Worm (Caenorhabditis elegans): ENCODE results near the gene F20A1.2.

The F20A1.2 gene

DNA sequence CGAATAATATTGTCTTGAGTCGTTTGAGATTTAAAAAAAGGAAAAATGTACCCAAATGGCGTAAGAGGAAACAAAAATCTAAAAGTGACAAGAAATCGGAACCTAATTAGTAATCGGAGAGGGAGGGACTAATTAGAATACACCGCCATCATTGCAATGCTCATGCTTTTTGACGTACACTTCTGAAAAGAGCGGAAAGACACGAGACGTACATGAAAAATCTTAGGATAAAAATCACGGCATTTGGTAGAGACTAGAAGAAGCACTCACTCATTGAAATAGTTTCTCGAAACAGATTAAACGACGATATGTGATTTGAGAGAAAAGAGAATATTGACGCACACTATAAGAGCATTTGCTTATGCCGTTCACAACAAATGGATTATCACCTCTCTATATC lies 23.1 kb upstream of the F20A1.2 start:
- TF ChIP-seq ham-2 (GFP tag; optimal IDR thresholded peaks at IDR 0.05) (no peak), elt-3 (tag; optimal IDR thresholded peaks at IDR 0.05) (no peak), zip-8 (tag; optimal IDR thresholded peaks at IDR 0.05) (no peak), nhr-2 (tag; optimal IDR thresholded peaks at IDR 0.05) (no peak), lin-32 (GFP tag; optimal IDR thresholded peaks at IDR 0.05) (no peak), bed-3 (GFP tag; optimal IDR thresholded peaks at IDR 0.05) (no peak), elt-1 (tag; optimal IDR thresholded peaks at IDR 0.05; ENCODE audit: borderline replicate concordance, insufficient read depth) (no peak), snpc-4 (tag; optimal IDR thresholded peaks at IDR 0.05) (no peak), ceh-39 (tag; optimal IDR thresholded peaks at IDR 0.05) (no peak), pha-4 (tag; optimal IDR thresholded peaks at IDR 0.05) (no peak)

DNA sequence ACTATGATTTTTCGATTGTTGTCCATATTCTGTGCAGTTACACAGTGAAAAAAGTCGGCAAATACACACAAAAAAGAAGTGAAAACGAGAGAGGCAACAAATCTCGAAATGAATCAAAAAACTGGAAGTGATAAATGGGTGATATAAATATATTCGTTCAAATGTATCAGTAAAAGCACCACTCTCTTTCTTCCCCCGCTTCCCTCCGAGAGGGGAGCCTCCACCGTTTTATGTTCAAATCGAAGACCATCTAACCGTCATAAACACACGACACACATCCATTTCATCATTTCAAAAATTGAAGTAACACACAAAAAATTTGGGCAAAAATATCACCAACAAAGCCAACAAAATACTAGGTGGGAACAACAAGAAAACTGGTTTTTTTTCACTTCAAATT lies 19.1 kb upstream of the F20A1.2 start, which contains the start of gene F20A1.6:
TSS of gene F20A1.6 (minus strand) at position 101 of the 400 bp plus-strand sequence.
- TF ChIP-seq elt-1 (tag; optimal IDR thresholded peaks at IDR 0.05; ENCODE audit: borderline replicate concordance, insufficient read depth) (no peak), cnd-1 (tag; optimal IDR thresholded peaks at IDR 0.05) (no peak), ceh-83 (GFP tag; optimal IDR thresholded peaks at IDR 0.05) (no peak), ceh-39 (tag; optimal IDR thresholded peaks at IDR 0.05) (no peak), ceh-43 (GFP tag; optimal IDR thresholded peaks at IDR 0.05) (no peak), ztf-11 (tag; optimal IDR thresholded peaks at IDR 0.05) (no peak), ham-2 (GFP tag; optimal IDR thresholded peaks at IDR 0.05) (no peak), flh-1 (GFP tag; optimal IDR thresholded peaks at IDR 0.05) (no peak), pha-4 (tag; optimal IDR thresholded peaks at IDR 0.05) (no peak), ces-1 (GFP tag; optimal IDR thresholded peaks at IDR 0.05) (no peak), unc-62 (GFP tag; optimal IDR thresholded peaks at IDR 0.05) (no peak)

DNA sequence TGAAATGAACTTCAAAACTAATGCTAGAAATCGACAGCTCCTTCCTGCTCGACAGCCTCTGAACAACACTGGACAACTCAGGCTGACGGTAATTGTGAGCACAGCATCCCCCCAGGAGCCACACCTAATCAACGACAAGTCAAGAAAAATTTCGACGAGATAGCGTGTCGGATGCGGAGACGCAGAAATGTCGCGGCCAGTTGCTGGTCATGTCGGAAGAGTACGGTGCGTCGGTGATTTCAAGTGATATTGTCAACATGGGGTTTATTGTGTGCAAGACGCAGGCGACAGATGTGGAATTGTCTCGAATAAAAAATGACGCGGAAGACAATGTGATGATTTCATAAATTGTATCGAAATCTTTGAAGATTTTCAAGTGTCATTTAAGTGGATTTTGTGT lies 9.6 kb upstream of the F20A1.2 start, which contains the start of gene twk-11:
TSS of gene twk-11 (minus strand) at position 101 of the 400 bp plus-strand sequence.
- no peak for TF ChIP-seq drap-1 (GFP tag; optimal IDR thresholded peaks at IDR 0.05)
- TF ChIP-seq ceh-83 (GFP tag; optimal IDR thresholded peaks at IDR 0.05): no peak
- TF ChIP-seq pha-4 (tag; optimal IDR thresholded peaks at IDR 0.05): peak; percentile 20
- TF ChIP-seq mls-2 (tag; optimal IDR thresholded peaks at IDR 0.05): no peak
- no peak for TF ChIP-seq nhr-28 (tag; optimal IDR thresholded peaks at IDR 0.05)
- no peak for TF ChIP-seq ceh-39 (tag; optimal IDR thresholded peaks at IDR 0.05)
- no peak for TF ChIP-seq cnd-1 (tag; optimal IDR thresholded peaks at IDR 0.05)
- TF ChIP-seq ces-1 (GFP tag; optimal IDR thresholded peaks at IDR 0.05): no peak

DNA sequence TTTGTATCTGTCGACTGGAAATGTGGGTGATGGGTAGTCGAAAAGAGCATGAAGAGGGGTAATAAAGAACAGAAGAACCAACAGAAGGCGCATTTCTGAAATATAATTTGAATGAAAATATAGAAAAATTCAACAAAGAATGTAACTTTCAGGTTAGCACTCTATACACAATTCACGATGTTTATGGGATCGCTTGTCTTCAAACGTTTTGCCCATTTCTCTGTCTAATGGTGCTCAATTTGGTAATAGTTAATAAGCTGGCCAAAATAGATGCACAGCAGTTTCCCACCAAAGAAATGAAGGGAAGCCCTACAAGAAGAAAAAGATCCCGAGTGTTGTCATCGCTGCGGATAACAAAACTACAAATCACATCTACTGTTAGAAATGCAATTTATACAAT lies 1.4 kb downstream of the F20A1.2 start, which contains the start of gene F20A1.8:
TSS of gene F20A1.8 (minus strand) at position 101 of the 400 bp plus-strand sequence.
- TF ChIP-seq M03D4.4 (tag; optimal IDR thresholded peaks at IDR 0.05) (no peak), elt-3 (tag; optimal IDR thresholded peaks at IDR 0.05) (no peak), cnd-1 (tag; optimal IDR thresholded peaks at IDR 0.05) (no peak), lin-32 (GFP tag; optimal IDR thresholded peaks at IDR 0.05) (no peak), ceh-43 (GFP tag; optimal IDR thresholded peaks at IDR 0.05) (no peak), tbx-8 (GFP tag; optimal IDR thresholded peaks at IDR 0.05) (no peak), mab-5 (tag; optimal IDR thresholded peaks at IDR 0.05) (no peak), ztf-11 (tag; optimal IDR thresholded peaks at IDR 0.05) (no peak), pha-4 (tag; optimal IDR thresholded peaks at IDR 0.05) (no peak), sem-2 (GFP tag; optimal IDR thresholded peaks at IDR 0.05) (no peak), bed-3 (GFP tag; optimal IDR thresholded peaks at IDR 0.05) (no peak), unc-39 (tag; optimal IDR thresholded peaks at IDR 0.05) (no peak), unc-120 (tag; optimal IDR thresholded peaks at IDR 0.05; ENCODE audit: poor library complexity, severe bottlenecking) (no peak), zip-8 (tag; optimal IDR thresholded peaks at IDR 0.05) (no peak), ceh-83 (GFP tag; optimal IDR thresholded peaks at IDR 0.05) (no peak), lin-13 (tag; optimal IDR thresholded peaks at IDR 0.05) (no peak), blmp-1 (tag; optimal IDR thresholded peaks at IDR 0.05) (no peak), sptf-1 (tag; optimal IDR thresholded peaks at IDR 0.05) (no peak), lsy-2 (tag; optimal IDR thresholded peaks at IDR 0.05) (no peak)

DNA sequence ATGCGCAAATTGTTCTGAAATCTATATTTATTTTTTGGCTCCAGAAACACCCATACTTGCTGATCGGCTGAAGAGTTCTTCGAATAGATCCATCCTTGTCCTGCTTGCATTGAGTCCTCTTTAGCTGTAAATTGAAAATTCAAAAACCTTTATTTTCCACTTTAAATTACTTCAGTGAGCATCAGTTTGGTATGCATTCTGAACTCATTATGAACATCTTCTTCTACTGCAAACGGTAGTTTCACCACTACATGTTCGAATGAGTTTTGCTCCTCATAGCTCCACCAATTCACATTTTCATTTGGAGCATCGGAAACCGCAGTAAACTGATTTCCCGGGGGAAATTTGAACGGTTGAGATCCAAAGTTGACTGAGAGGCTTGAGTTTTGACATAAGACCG lies 4.0 kb downstream of the F20A1.2 start:
- TF ChIP-seq unc-39 (tag; optimal IDR thresholded peaks at IDR 0.05) (no peak), mab-5 (tag; optimal IDR thresholded peaks at IDR 0.05) (no peak), nhr-76 (tag; optimal IDR thresholded peaks at IDR 0.05) (no peak), elt-3 (tag; optimal IDR thresholded peaks at IDR 0.05) (no peak), sptf-1 (tag; optimal IDR thresholded peaks at IDR 0.05) (no peak), ham-2 (GFP tag; optimal IDR thresholded peaks at IDR 0.05) (no peak), cnd-1 (tag; optimal IDR thresholded peaks at IDR 0.05) (no peak), ceh-43 (GFP tag; optimal IDR thresholded peaks at IDR 0.05) (no peak), lsy-2 (tag; optimal IDR thresholded peaks at IDR 0.05) (no peak), ceh-83 (GFP tag; optimal IDR thresholded peaks at IDR 0.05) (no peak), sem-2 (GFP tag; optimal IDR thresholded peaks at IDR 0.05) (no peak), lin-32 (GFP tag; optimal IDR thresholded peaks at IDR 0.05) (no peak), drap-1 (GFP tag; optimal IDR thresholded peaks at IDR 0.05) (no peak), lin-13 (tag; optimal IDR thresholded peaks at IDR 0.05) (no peak)

All from whole organism, mixed stage, embryonic.